Worm (Caenorhabditis elegans): Measurements from ENCODE around the gene kel-10.

kel-10 gene

DNA sequence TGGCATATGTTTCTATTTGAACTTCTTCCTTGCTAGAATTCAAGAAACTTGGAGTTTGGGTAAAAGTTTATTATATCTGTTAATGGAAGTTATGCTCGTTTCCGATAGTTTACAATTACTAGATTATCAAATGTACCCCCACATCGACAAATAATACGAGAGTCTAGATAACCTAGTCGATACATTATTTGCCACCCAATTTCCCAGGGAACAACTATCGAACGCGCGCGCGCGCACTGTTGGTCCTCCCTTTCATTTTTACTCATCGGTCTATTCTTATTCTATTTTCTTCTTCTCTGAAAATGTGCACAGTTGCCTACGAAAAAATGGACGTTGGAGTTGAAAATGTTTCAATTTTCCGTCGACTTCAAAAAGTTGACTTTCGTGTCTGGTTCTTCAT lies 40.7 kb downstream of the kel-10 start, which contains the start of gene T16G12.13:
TSS of gene T16G12.13 (plus strand) at position 293 of the 400 bp plus-strand sequence.
- TF ChIP-seq dsc-1 (tag; optimal IDR thresholded peaks at IDR 0.05) (no peak), nhr-12 (tag; optimal IDR thresholded peaks at IDR 0.05) (no peak), mef-2 (tag; optimal IDR thresholded peaks at IDR 0.05) (no peak), hpl-2 (GFP tag; optimal IDR thresholded peaks at IDR 0.05) (no peak), snu-23 (GFP tag; optimal IDR thresholded peaks at IDR 0.05) (no peak), elt-2 (tag; optimal IDR thresholded peaks at IDR 0.05) (no peak), pax-3 (tag; optimal IDR thresholded peaks at IDR 0.05) (no peak)

DNA sequence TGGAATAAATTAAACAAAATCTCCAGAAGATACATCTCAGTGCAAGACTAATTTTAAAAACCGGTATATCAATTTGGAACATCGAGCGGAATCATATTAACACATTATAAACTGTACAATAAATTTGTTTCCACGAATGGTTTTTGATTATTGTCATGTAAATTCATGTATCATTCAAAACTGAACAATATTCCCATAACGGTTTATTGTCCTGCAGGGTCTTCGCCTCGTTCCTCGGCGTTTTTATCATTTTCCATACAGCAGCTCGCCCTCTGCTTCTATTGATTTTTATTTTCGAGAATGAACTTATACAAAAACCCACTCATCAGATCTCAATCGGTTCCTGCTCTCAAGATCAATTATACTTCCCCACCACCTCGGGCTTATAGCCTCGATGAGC lies 42.2 kb downstream of the kel-10 start, which contains the start of gene T16G12.8:
TSS of gene T16G12.8 (plus strand) at position 301 of the 400 bp plus-strand sequence.
- TF ChIP-seq hpl-2 (GFP tag; optimal IDR thresholded peaks at IDR 0.05) (no peak), ztf-4 (tag; optimal IDR thresholded peaks at IDR 0.05) (no peak), snpc-4 (tag; optimal IDR thresholded peaks at IDR 0.05) (no peak), egl-27 (tag; optimal IDR thresholded peaks at IDR 0.05) (no peak)

DNA sequence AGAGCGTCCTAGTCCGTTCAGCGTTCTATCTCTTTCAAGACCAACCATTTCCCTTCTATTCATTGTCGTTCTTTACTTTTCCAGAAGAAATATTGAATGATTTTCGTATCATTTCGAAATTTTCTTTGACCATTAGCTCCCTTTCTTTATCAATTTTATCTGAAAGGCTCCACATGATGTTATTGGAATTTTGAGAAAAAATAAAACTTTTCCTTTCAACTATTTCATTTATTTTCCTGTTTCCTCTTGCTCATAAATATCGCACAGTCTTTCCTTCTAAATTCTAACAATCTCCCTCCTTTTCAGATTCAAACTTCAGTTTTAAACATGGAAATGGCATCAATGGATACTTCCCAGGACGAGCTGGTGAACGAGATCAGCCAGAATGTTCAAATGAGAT lies 43.7 kb downstream of the kel-10 start, which contains the start of gene T16G12.4:
TSS of gene T16G12.4 (plus strand) at position 301 of the 400 bp plus-strand sequence.
- TF ChIP-seq hpl-2 (GFP tag; optimal IDR thresholded peaks at IDR 0.05) (no peak), C34B4.2 (tag; optimal IDR thresholded peaks at IDR 0.05) (no peak), nhr-84 (tag; optimal IDR thresholded peaks at IDR 0.05) (no peak), fos-1 (tag; optimal IDR thresholded peaks at IDR 0.05) (no peak), lin-13 (GFP tag; optimal IDR thresholded peaks at IDR 0.05) (no peak), swsn-7 (tag; optimal IDR thresholded peaks at IDR 0.05) (no peak), lin-39 (tag; optimal IDR thresholded peaks at IDR 0.05) (no peak), unc-130 (tag; optimal IDR thresholded peaks at IDR 0.05) (no peak), pag-3 (tag; optimal IDR thresholded peaks at IDR 0.05; ENCODE audit: borderline replicate concordance, insufficient read depth) (no peak), ets-5 (GFP tag; IDR thresholded peaks at IDR 0.05) (no peak), fkh-4 (tag; optimal IDR thresholded peaks at IDR 0.05; ENCODE audit: borderline replicate concordance) (no peak), vab-15 (tag; optimal IDR thresholded peaks at IDR 0.05) (no peak), nhr-90 (tag; optimal IDR thresholded peaks at IDR 0.05; ENCODE audit: poor library complexity) (no peak), nhr-77 (tag; optimal IDR thresholded peaks at IDR 0.05) (no peak), nhr-85 (tag) (no peak), lin-15B (tag; optimal IDR thresholded peaks at IDR 0.05) (no peak), unc-62 (GFP tag; optimal IDR thresholded peaks at IDR 0.05) (no peak)

DNA sequence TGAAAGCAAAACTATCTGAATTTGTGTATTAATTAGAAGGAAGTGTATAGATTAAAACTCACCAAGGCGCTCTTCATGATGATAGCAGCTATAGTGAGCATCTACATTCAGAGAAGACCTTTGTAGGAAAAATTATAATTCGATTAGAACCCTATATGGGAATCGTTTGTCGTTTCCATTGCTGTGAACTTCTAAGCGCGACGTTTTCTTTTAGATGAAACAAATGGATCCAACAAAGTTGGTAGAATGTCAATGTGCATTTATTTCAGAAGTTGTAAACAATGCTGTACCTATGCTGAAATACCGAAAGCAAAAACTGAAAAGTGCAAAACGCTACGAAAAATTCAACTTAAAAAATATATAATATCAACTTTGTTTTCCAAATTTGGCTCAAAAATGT lies 45.2 kb downstream of the kel-10 start, which contains the start of gene T16G12.10:
TSS of gene T16G12.10 (minus strand) at position 101 of the 400 bp plus-strand sequence.
- TF ChIP-seq egl-13 (tag; optimal IDR thresholded peaks at IDR 0.05), result no peak
- TF ChIP-seq dsc-1 (tag; optimal IDR thresholded peaks at IDR 0.05), result no peak
- no peak for TF ChIP-seq ceh-82 (tag; optimal IDR thresholded peaks at IDR 0.05)
- TF ChIP-seq C34B4.2 (tag; optimal IDR thresholded peaks at IDR 0.05), result no peak
- TF ChIP-seq pag-3 (tag; optimal IDR thresholded peaks at IDR 0.05; ENCODE audit: borderline replicate concordance, insufficient read depth), result no peak
- TF ChIP-seq C04F5.9 (tag; optimal IDR thresholded peaks at IDR 0.05), result no peak
- TF ChIP-seq nhr-76 (tag; optimal IDR thresholded peaks at IDR 0.05), result no peak
- TF ChIP-seq ceh-88 (GFP tag; IDR thresholded peaks at IDR 0.05), result no peak
- TF ChIP-seq ceh-90 (tag; optimal IDR thresholded peaks at IDR 0.05), result no peak
- no peak for TF ChIP-seq vab-15 (tag; optimal IDR thresholded peaks at IDR 0.05)
- no peak for TF ChIP-seq mab-9 (GFP tag; IDR thresholded peaks at IDR 0.05)
- no peak for TF ChIP-seq fkh-8 (tag; optimal IDR thresholded peaks at IDR 0.05)
- TF ChIP-seq lin-35 (GFP tag; optimal IDR thresholded peaks at IDR 0.05), result no peak
- no peak for TF ChIP-seq unc-98 (GFP tag; IDR thresholded peaks at IDR 0.05)
- TF ChIP-seq zip-4 (GFP tag; optimal IDR thresholded peaks at IDR 0.05), result no peak
- no peak for TF ChIP-seq swsn-7 (tag; optimal IDR thresholded peaks at IDR 0.05)
- TF ChIP-seq ets-5 (GFP tag; IDR thresholded peaks at IDR 0.05), result no peak
- TF ChIP-seq sup-37 (GFP tag; optimal IDR thresholded peaks at IDR 0.05), result no peak
- no peak for TF ChIP-seq lir-3 (tag; optimal IDR thresholded peaks at IDR 0.05; ENCODE audit: poor library complexity)
